Worm (Caenorhabditis elegans) whole organism, L2 larva: ENCODE measurements around the gene ZC477.2.
A peak's percentile ranks its signal among the peaks of the same experiment; 100 is the strongest.

Experiments
- C34F6.9 ChIP-seq: fragments of 150-350 bp; optimal IDR thresholded peaks from 2 replicates; lab custom pipeline; 2014; ENCODE audit warnings: missing biosample characterization, missing genetic modification characterization
- F13H6.1 ChIP-seq: sonication (generic microtip); optimal IDR thresholded peaks from 2 replicates; lab custom pipeline; 2016; ENCODE audit warnings: missing genetic modification characterization, missing compliant biosample characterization
- R02D3.7 ChIP-seq: fragments of 150-350 bp; optimal IDR thresholded peaks from 2 replicates; lab custom pipeline; 2014; ENCODE audit warnings: missing biosample characterization, missing genetic modification characterization
- Y55F3AM.14 ChIP-seq: fragments of 200-800 bp; sonication (Bioruptor generic); optimal IDR thresholded peaks from 2 replicates; lab custom pipeline; 2018; ENCODE audit warnings: mild to moderate bottlenecking, missing genetic modification characterization, missing compliant biosample characterization
- ZK546.5 ChIP-seq: sonication (generic microtip); optimal IDR thresholded peaks from 2 replicates; lab custom pipeline; 2017; ENCODE audit warnings: missing biosample characterization, missing genetic modification characterization
- alr-1 ChIP-seq: fragments of 150-350 bp; optimal IDR thresholded peaks from 2 replicates; lab custom pipeline; 2014; ENCODE audit warnings: missing biosample characterization, missing genetic modification characterization
- aly-2 ChIP-seq: fragments of 150-350 bp; optimal IDR thresholded peaks from 2 replicates; lab custom pipeline; 2014; ENCODE audit warnings: missing biosample characterization, missing genetic modification characterization
- ama-1 ChIP-seq: fragments of 150-350 bp; optimal IDR thresholded peaks from 2 replicates; lab custom pipeline; 2018; ENCODE audit warnings: inconsistent platforms
- ceh-16 ChIP-seq: fragments of 150-350 bp; optimal IDR thresholded peaks from 2 replicates; lab custom pipeline; 2014; ENCODE audit warnings: missing biosample characterization, missing genetic modification characterization
- ceh-82 ChIP-seq: fragments of 150-350 bp; optimal IDR thresholded peaks from 2 replicates; lab custom pipeline; 2014; ENCODE audit warnings: missing biosample characterization, missing genetic modification characterization
- crh-2 ChIP-seq: sonication (generic microtip); optimal IDR thresholded peaks from 2 replicates; lab custom pipeline; 2017; ENCODE audit warnings: missing biosample characterization, missing genetic modification characterization
- dmd-4 ChIP-seq: sonication (generic microtip); optimal IDR thresholded peaks from 2 replicates; lab custom pipeline; 2017; ENCODE audit warnings: missing biosample characterization, missing genetic modification characterization
- egl-27 ChIP-seq: sonication (generic microtip); optimal IDR thresholded peaks from 3 replicates; lab custom pipeline; 2017; ENCODE audit warnings: missing biosample characterization, missing genetic modification reagents, missing genetic modification characterization
- elt-1 ChIP-seq: fragments of 150-350 bp; optimal IDR thresholded peaks from 2 replicates; lab custom pipeline; 2014; ENCODE audit warnings: missing biosample characterization, missing genetic modification characterization
- elt-3 ChIP-seq: sonication (generic microtip); optimal IDR thresholded peaks from 2 replicates; lab custom pipeline; 2017; ENCODE audit warnings: missing biosample characterization, missing genetic modification characterization
- fos-1 ChIP-seq: fragments of 150-350 bp; optimal IDR thresholded peaks from 2 replicates; lab custom pipeline; 2014; ENCODE audit warnings: missing biosample characterization, missing genetic modification characterization
- gmeb-1 ChIP-seq: fragments of 150-350 bp; optimal IDR thresholded peaks from 2 replicates; lab custom pipeline; 2014; ENCODE audit warnings: missing biosample characterization, missing genetic modification characterization
- lin-11 ChIP-seq: fragments of 150-350 bp; sonication (generic microtip); optimal IDR thresholded peaks from 2 replicates; lab custom pipeline; 2014; ENCODE audit warnings: missing biosample characterization, missing genetic modification characterization, inconsistent platforms, mixed read lengths
- lin-13 ChIP-seq: fragments of 150-350 bp; optimal IDR thresholded peaks from 2 replicates; lab custom pipeline; 2014; ENCODE audit warnings: missing biosample characterization, missing genetic modification reagents, missing genetic modification characterization
- lin-39 ChIP-seq: fragments of 150-350 bp; optimal IDR thresholded peaks from 2 replicates; lab custom pipeline; 2014; ENCODE audit warnings: missing biosample characterization, missing genetic modification reagents, missing genetic modification characterization
- lsy-2 ChIP-seq, 2 experiments: fragments of 150-350 bp in 1 of 2; sonication (generic microtip) in 1 of 2; optimal IDR thresholded peaks; 2 replicates each; lab custom pipeline; 2014 to 2017; ENCODE audit warnings: missing biosample characterization in 2 of 2, missing genetic modification characterization in 2 of 2
- mab-5 ChIP-seq: fragments of 150-350 bp; optimal IDR thresholded peaks from 2 replicates; lab custom pipeline; 2014; ENCODE audit warnings: missing biosample characterization, missing genetic modification characterization
- mdl-1 ChIP-seq, 2 experiments: fragments of 150-350 bp in 1 of 2; sonication (generic microtip) in 1 of 2; optimal IDR thresholded peaks; 2 replicates each; lab custom pipeline; 2017; ENCODE audit warnings: missing biosample characterization in 2 of 2, missing genetic modification characterization in 2 of 2
- nhr-10 ChIP-seq: sonication (generic microtip); optimal IDR thresholded peaks from 2 replicates; lab custom pipeline; 2017; ENCODE audit warnings: missing biosample characterization, missing genetic modification characterization
- nhr-11 ChIP-seq: fragments of 150-350 bp; optimal IDR thresholded peaks from 2 replicates; lab custom pipeline; 2014; ENCODE audit warnings: missing biosample characterization, missing genetic modification characterization
- nhr-12 ChIP-seq: fragments of 150-350 bp; optimal IDR thresholded peaks from 2 replicates; lab custom pipeline; 2014; ENCODE audit warnings: missing biosample characterization, missing genetic modification characterization
- nhr-129 ChIP-seq: fragments of 150-350 bp; optimal IDR thresholded peaks from 2 replicates; lab custom pipeline; 2014; ENCODE audit warnings: missing biosample characterization, missing genetic modification characterization
- nhr-21 ChIP-seq: fragments of 150-350 bp; optimal IDR thresholded peaks from 2 replicates; lab custom pipeline; 2014; ENCODE audit warnings: missing biosample characterization, missing genetic modification characterization
- nhr-237 ChIP-seq: fragments of 150-350 bp; optimal IDR thresholded peaks from 2 replicates; lab custom pipeline; 2014; ENCODE audit warnings: missing biosample characterization, missing genetic modification characterization
- nhr-25 ChIP-seq: fragments of 150-350 bp; sonication (generic microtip); optimal IDR thresholded peaks from 3 replicates; lab custom pipeline; 2014; ENCODE audit warnings: missing biosample characterization, missing genetic modification characterization
- nhr-6 ChIP-seq: fragments of 150-350 bp; optimal IDR thresholded peaks from 2 replicates; lab custom pipeline; 2014; ENCODE audit warnings: missing biosample characterization, missing genetic modification characterization
- peb-1 ChIP-seq: fragments of 150-350 bp; optimal IDR thresholded peaks from 2 replicates; lab custom pipeline; 2014; ENCODE audit warnings: missing biosample characterization, missing genetic modification characterization
- sem-4 ChIP-seq: fragments of 150-350 bp; optimal IDR thresholded peaks from 2 replicates; lab custom pipeline; 2014; ENCODE audit warnings: missing biosample characterization, missing genetic modification reagents, missing genetic modification characterization
- skn-1 ChIP-seq: sonication (generic microtip); optimal IDR thresholded peaks from 2 replicates; lab custom pipeline; 2017; ENCODE audit warnings: missing biosample characterization, missing genetic modification characterization
- sma-3 ChIP-seq: sonication (generic microtip); optimal IDR thresholded peaks from 2 replicates; lab custom pipeline; 2016; ENCODE audit warnings: missing genetic modification reagents, missing genetic modification characterization, missing compliant biosample characterization
- sma-9 ChIP-seq, 2 experiments: fragments of 150-350 bp in 1 of 2; sonication (generic microtip) in 1 of 2; optimal IDR thresholded peaks; 2 replicates each; lab custom pipeline; 2014 to 2016; ENCODE audit warnings: missing genetic modification characterization in 2 of 2, mild to moderate bottlenecking in 1 of 2, missing biosample characterization in 1 of 2, missing compliant biosample characterization in 1 of 2, missing genetic modification reagents in 1 of 2, moderate library complexity in 1 of 2
- snpc-4 ChIP-seq: fragments of 150-350 bp; optimal IDR thresholded peaks from 2 replicates; lab custom pipeline; 2014; ENCODE audit warnings: missing biosample characterization, missing genetic modification characterization
- unc-39 ChIP-seq: fragments of 150-350 bp; optimal IDR thresholded peaks from 2 replicates; lab custom pipeline; 2014; ENCODE audit warnings: missing biosample characterization, missing genetic modification characterization
- unc-55 ChIP-seq: fragments of 150-350 bp; sonication (generic microtip); optimal IDR thresholded peaks from 3 replicates; lab custom pipeline; 2014; ENCODE audit warnings: missing biosample characterization, missing genetic modification reagents, missing genetic modification characterization
- unc-62 ChIP-seq: fragments of 150-350 bp; optimal IDR thresholded peaks from 2 replicates; lab custom pipeline; 2014; ENCODE audit warnings: missing biosample characterization, missing genetic modification reagents, missing genetic modification characterization
- zag-1 ChIP-seq: fragments of 150-350 bp; optimal IDR thresholded peaks from 2 replicates; lab custom pipeline; 2014; ENCODE audit warnings: missing biosample characterization, missing genetic modification characterization
- ztf-1 ChIP-seq: fragments of 200-800 bp; sonication (Bioruptor generic); conservative IDR thresholded peaks from 2 replicates; pipeline ENCODE4 v1.3.6; 2022; ENCODE audit warnings: missing genetic modification characterization, missing compliant biosample characterization
- ztf-11 ChIP-seq: sonication (generic microtip); optimal IDR thresholded peaks from 2 replicates; lab custom pipeline; 2017; ENCODE audit warnings: missing biosample characterization, missing genetic modification characterization

Gene ZC477.2

DNA sequence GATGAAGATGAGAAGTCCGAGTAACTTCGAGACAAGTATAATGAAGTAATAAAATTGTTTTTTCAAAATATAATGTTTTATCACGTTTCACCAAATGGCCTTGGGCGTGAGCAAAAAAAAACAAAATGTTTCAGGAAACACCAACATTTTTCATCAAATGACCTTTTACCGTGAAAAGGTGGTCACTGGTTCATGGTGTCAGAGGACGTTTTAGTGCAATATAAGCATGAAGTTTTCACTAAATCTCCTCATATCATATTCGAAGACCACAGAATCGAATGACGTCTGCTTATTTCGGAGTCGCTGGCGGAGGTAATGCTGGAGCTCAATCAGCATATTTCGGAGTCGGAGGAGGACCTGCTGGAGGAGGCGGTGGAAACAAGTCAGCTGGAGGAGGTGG, 3.4 kb downstream of the ZC477.2 start, which contains the start of the genes ZC477.7 and ssq-3:
ZC477.7 (minus strand) TSS at position 101 of the 400 bp plus-strand sequence.
ssq-3 (plus strand) TSS at position 251 of the 400 bp plus-strand sequence.
- no peak for TF ChIP-seq nhr-25 (tag; lab: Kevin White, UChicago)
- TF ChIP-seq lsy-2 (tag; optimal IDR thresholded peaks at IDR 0.05; lab: Kevin White, UChicago) = no peak
- no peak for TF ChIP-seq Y55F3AM.14
- no peak for TF ChIP-seq dmd-4 (tag; lab: Kevin White, UChicago)
- TF ChIP-seq zag-1 (tag; lab: Kevin White, UChicago) = no peak
- no peak for TF ChIP-seq lin-11
- no peak for TF ChIP-seq skn-1 (tag; lab: Kevin White, UChicago)
- TF ChIP-seq nhr-10 (tag; lab: Kevin White, UChicago) = no peak
- no peak for TF ChIP-seq nhr-12 (tag; lab: Kevin White, UChicago)
- no peak for TF ChIP-seq sem-4
- no peak for TF ChIP-seq elt-3 (tag; lab: Kevin White, UChicago)
- no peak for TF ChIP-seq crh-2 (tag; lab: Kevin White, UChicago)
- TF ChIP-seq elt-1 (tag; lab: Kevin White, UChicago) = no peak
- TF ChIP-seq mab-5 (tag; lab: Kevin White, UChicago) = no peak
- no peak for TF ChIP-seq nhr-129 (tag; lab: Kevin White, UChicago)
- no peak for TF ChIP-seq peb-1 (tag; lab: Kevin White, UChicago)

DNA sequence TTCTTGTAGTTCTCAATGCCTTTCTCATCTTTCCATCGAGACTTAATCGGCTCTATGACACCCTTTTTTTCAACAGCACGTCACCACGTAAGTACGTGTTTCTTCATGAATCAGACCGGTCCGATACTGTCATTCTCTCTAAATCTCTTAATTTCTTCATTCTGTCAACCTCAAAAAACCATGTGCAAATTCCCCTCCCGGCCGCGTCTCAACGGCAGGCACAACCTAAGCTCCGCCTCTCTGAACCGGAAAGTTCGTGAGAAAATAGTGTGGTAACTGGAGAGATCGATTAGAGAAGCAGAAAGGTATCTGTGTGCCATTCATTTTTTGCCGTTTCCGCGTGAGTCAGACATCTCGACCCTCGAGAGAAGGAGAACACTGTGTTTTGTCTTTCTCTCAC, 6.6 kb downstream of the ZC477.2 start, which contains the start of gene nas-8:
nas-8 (plus strand) TSS at position 301 of the 400 bp plus-strand sequence.
- TF ChIP-seq sma-3 (GFP tag; lab: Kevin White, UChicago) (no peak), fos-1 (peak; percentile 11)

DNA sequence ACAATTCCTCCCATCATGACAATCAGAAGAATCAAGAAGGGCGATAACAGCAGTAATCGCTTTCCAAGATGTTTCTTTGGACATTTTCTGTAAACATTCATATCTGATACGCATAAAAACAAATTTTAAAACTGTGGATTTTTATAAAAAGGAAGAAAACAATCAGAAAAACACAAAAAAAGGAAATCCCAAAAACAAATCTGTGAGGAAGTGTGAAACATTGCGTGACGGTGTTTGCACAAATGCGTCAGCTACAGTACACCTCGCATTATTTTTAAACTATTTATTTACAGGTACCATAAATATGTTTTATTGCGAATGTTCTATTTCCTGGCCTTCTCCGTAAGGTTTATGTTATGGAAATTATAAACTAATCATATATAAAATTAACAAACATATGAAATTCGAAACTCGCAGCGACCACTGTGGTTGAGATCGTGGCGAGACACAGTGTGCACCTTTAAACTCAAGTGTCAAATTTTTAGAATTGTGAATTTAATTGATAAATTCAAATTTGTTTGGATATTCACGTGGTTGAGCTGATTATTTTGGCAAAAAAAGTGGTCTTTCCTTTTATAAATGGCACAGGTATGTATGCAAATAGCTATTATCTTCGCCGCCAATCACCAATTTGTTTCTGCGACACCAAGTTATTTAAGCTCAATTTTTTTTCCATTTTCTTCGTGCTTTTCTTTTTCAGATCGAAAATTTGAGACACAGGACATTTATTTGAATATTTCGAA, 13.5 kb downstream of the ZC477.2 start, which contains the start of the genes C34D4.10 and str-48:
C34D4.10 (minus strand) TSS at position 101 of the 743 bp plus-strand sequence.
str-48 (plus strand) TSS at position 693 of the 743 bp plus-strand sequence.
- TF ChIP-seq sem-4 (no peak), gmeb-1 (no peak), elt-3 (tag; lab: Kevin White, UChicago) (no peak), F13H6.1 (tag; lab: Kevin White, UChicago) (no peak), unc-55 (GFP tag; lab: Kevin White, UChicago) (no peak), egl-27 (tag; lab: Kevin White, UChicago) (no peak), nhr-6 (tag; lab: Kevin White, UChicago) (no peak), lin-13 (GFP tag; lab: Kevin White, UChicago) (no peak), ZK546.5 (tag; lab: Kevin White, UChicago) (no peak), nhr-237 (tag; lab: Kevin White, UChicago) (no peak), C34F6.9 (tag; lab: Kevin White, UChicago) (no peak), elt-1 (tag; lab: Kevin White, UChicago) (no peak), nhr-25 (tag; lab: Kevin White, UChicago) (no peak), ztf-11 (no peak), R02D3.7 (no peak), crh-2 (tag; lab: Kevin White, UChicago) (no peak)
- TF ChIP-seq, all 48 proteins: peak for 0

DNA sequence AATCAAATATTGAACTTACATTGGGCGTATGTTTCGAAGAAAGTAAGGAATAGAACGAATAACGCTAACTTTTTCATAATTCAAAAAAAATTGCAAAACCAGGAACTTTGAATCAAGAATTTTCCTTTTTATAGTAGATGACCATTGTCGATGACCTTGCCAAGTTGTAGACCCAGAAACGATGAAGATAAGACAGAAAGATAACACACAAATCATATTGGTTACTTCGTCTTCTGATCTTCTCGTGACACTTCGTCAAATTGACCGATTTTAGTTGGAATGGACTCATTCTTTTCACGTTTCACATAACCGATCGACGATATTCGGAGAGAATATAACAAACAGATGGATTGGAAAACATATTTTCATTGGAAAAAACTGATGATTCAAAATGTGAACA, 23.8 kb downstream of the ZC477.2 start, which contains the start of gene grsp-3:
grsp-3 (minus strand) TSS at position 149 of the 400 bp plus-strand sequence.
- TF ChIP-seq alr-1 (tag; lab: Kevin White, UChicago) (no peak), gmeb-1 (no peak), lin-13 (GFP tag; lab: Kevin White, UChicago) (no peak), crh-2 (tag; lab: Kevin White, UChicago) (no peak), nhr-11 (tag; lab: Kevin White, UChicago) (no peak), ceh-16 (tag; lab: Kevin White, UChicago) (no peak), F13H6.1 (tag; lab: Kevin White, UChicago) (no peak), unc-55 (GFP tag; lab: Kevin White, UChicago) (no peak), nhr-129 (tag; lab: Kevin White, UChicago) (peak; percentile 37), sma-9 (GFP tag; optimal IDR thresholded peaks at IDR 0.05; lab: Kevin White, UChicago) (peak; percentile 44), sma-9 (tag; optimal IDR thresholded peaks at IDR 0.05; lab: Kevin White, UChicago) (no peak), unc-39 (no peak), nhr-21 (tag; lab: Kevin White, UChicago) (peak; percentile 53), lin-39 (no peak), unc-62 (GFP tag; lab: Kevin White, UChicago) (no peak), ama-1 (lab: Kevin White, UChicago) (no peak), lsy-2 (tag; optimal IDR thresholded peaks at IDR 0.05; lab: Kevin White, UChicago) (peak in 1 of 2 experiments; percentile 23), dmd-4 (tag; lab: Kevin White, UChicago) (no peak), ztf-11 (no peak), ZK546.5 (tag; lab: Kevin White, UChicago) (no peak), nhr-237 (tag; lab: Kevin White, UChicago) (no peak), mdl-1 (tag; optimal IDR thresholded peaks at IDR 0.05; lab: Kevin White, UChicago) (no peak), skn-1 (tag; lab: Kevin White, UChicago) (no peak), sem-4 (no peak), Y55F3AM.14 (no peak), egl-27 (tag; lab: Kevin White, UChicago) (no peak), C34F6.9 (tag; lab: Kevin White, UChicago) (no peak), ztf-1 (GFP tag; lab: Robert Waterston, UW) (no peak), elt-3 (tag; lab: Kevin White, UChicago) (no peak), nhr-12 (tag; lab: Kevin White, UChicago) (no peak), ceh-82 (tag; lab: Kevin White, UChicago) (no peak), aly-2 (tag; lab: Kevin White, UChicago) (no peak), snpc-4 (tag; lab: Kevin White, UChicago) (no peak), lin-11 (no peak), fos-1 (no peak)
